Fruit fly (Drosophila melanogaster) whole organism, embryonic: ENCODE data around the gene CG5835.

Experiments used
- Blimp-1 ChIP-seq: fragments of 200-800 bp; sonication (Bioruptor generic); optimal IDR thresholded peaks from 3 replicates; lab custom pipeline; 2018; ENCODE audit warnings: missing biosample characterization, missing genetic modification characterization, mild to moderate bottlenecking, moderate library complexity, missing genetic modification reagents
- BtbVII ChIP-seq: fragments of 200-800 bp; sonication (Bioruptor generic); optimal IDR thresholded peaks from 3 replicates; lab custom pipeline; 2017; ENCODE audit warnings: missing biosample characterization, mild to moderate bottlenecking, missing genetic modification characterization
- CG10431 ChIP-seq: fragments of 200-800 bp; sonication (Bioruptor generic); optimal IDR thresholded peaks from 3 replicates; lab custom pipeline; 2018; ENCODE audit warnings: missing biosample characterization, mild to moderate bottlenecking, missing genetic modification characterization
- CG10979 ChIP-seq: fragments of 200-800 bp; sonication (Bioruptor generic); optimal IDR thresholded peaks from 2 replicates; lab custom pipeline; 2018; ENCODE audit warnings: missing biosample characterization, mild to moderate bottlenecking, missing genetic modification characterization, moderate library complexity
- CG11695 ChIP-seq: fragments of 200-800 bp; sonication (Bioruptor generic); IDR thresholded peaks from 3 replicates; pipeline ENCODE4 v1.3.6; 2022; ENCODE audit warnings: missing biosample characterization, missing genetic modification characterization
- CG12104 ChIP-seq: fragments of 200-800 bp; sonication (Bioruptor generic); optimal IDR thresholded peaks from 3 replicates; lab custom pipeline; 2016; ENCODE audit warnings: missing biosample characterization, missing genetic modification characterization
- CG13296 ChIP-seq: fragments of 200-800 bp; sonication (Bioruptor generic); optimal IDR thresholded peaks from 3 replicates; lab custom pipeline; 2018; ENCODE audit warnings: missing biosample characterization, mild to moderate bottlenecking, missing genetic modification characterization
- CG13775 ChIP-seq: fragments of 200-800 bp; sonication (Bioruptor generic); optimal IDR thresholded peaks from 3 replicates; lab custom pipeline; 2017; ENCODE audit warnings: missing biosample characterization, mild to moderate bottlenecking, missing genetic modification characterization
- CG15073 ChIP-seq: fragments of 200-800 bp; sonication (Bioruptor generic); optimal IDR thresholded peaks from 2 replicates; lab custom pipeline; 2016; ENCODE audit warnings: missing biosample characterization, missing genetic modification characterization
- CG1647 ChIP-seq: fragments of 200-800 bp; sonication (Bioruptor generic); optimal IDR thresholded peaks from 3 replicates; lab custom pipeline; 2016; ENCODE audit warnings: missing biosample characterization, missing genetic modification characterization
- CG17385 ChIP-seq: fragments of 200-800 bp; sonication (Bioruptor generic); optimal IDR thresholded peaks from 3 replicates; lab custom pipeline; 2018; ENCODE audit warnings: missing biosample characterization, mild to moderate bottlenecking, missing genetic modification characterization
- CG17568 ChIP-seq: fragments of 200-800 bp; sonication (Bioruptor generic); optimal IDR thresholded peaks from 2 replicates; lab custom pipeline; 2018; ENCODE audit warnings: missing biosample characterization, mild to moderate bottlenecking, missing genetic modification characterization, moderate library complexity
- CG1832 ChIP-seq: fragments of 200-800 bp; sonication (Bioruptor generic); optimal IDR thresholded peaks from 2 replicates; lab custom pipeline; 2017; ENCODE audit warnings: missing biosample characterization, mild to moderate bottlenecking, missing genetic modification characterization, inconsistent platforms
- CG18599 ChIP-seq: fragments of 200-800 bp; sonication (Bioruptor generic); optimal IDR thresholded peaks from 3 replicates; lab custom pipeline; 2017; ENCODE audit warnings: missing biosample characterization, missing genetic modification characterization, mild to moderate bottlenecking, moderate library complexity, missing genetic modification reagents
- CG2129 ChIP-seq: fragments of 200-800 bp; sonication (Bioruptor generic); IDR thresholded peaks from 2 replicates; pipeline ENCODE4 v1.3.6; 2022; ENCODE audit warnings: missing biosample characterization, missing genetic modification characterization; ENCODE audit not compliant: partially characterized antibody
- CG2712 ChIP-seq: fragments of 200-800 bp; optimal IDR thresholded peaks from 3 replicates; lab custom pipeline; 2019; ENCODE audit warnings: missing biosample characterization, mild to moderate bottlenecking, missing genetic modification characterization, moderate library complexity
- CG2875 ChIP-seq: fragments of 200-800 bp; sonication (Bioruptor generic); optimal IDR thresholded peaks from 2 replicates; lab custom pipeline; 2017; ENCODE audit warnings: missing biosample characterization, mild to moderate bottlenecking, missing genetic modification characterization, missing genetic modification reagents
- CG30403 ChIP-seq: fragments of 200-800 bp; sonication (Bioruptor generic); optimal IDR thresholded peaks from 3 replicates; lab custom pipeline; 2016; ENCODE audit warnings: missing biosample characterization, missing genetic modification characterization
- CG3163 ChIP-seq: fragments of 200-800 bp; sonication (Bioruptor generic); optimal IDR thresholded peaks from 3 replicates; lab custom pipeline; 2016; ENCODE audit warnings: missing biosample characterization, missing genetic modification characterization
- CG34224 ChIP-seq: fragments of 200-800 bp; sonication (Bioruptor generic); IDR thresholded peaks from 3 replicates; pipeline ENCODE4 v1.3.6; 2022; ENCODE audit warnings: missing biosample characterization, missing genetic modification characterization; ENCODE audit not compliant: partially characterized antibody
- CG3847 ChIP-seq: fragments of 200-800 bp; sonication (Bioruptor generic); IDR thresholded peaks from 2 replicates; pipeline ENCODE4 v1.3.6; 2022; ENCODE audit warnings: missing biosample characterization, missing genetic modification characterization
- CG7786 ChIP-seq: fragments of 200-800 bp; sonication (Bioruptor generic); optimal IDR thresholded peaks from 2 replicates; lab custom pipeline; 2016; ENCODE audit warnings: missing biosample characterization, missing genetic modification characterization
- CG8765 ChIP-seq: fragments of 200-800 bp; sonication (Bioruptor generic); IDR thresholded peaks from 2 replicates; pipeline ENCODE4 v1.3.6; 2022; ENCODE audit warnings: missing biosample characterization, missing genetic modification characterization
- CG9215 ChIP-seq: fragments of 200-800 bp; sonication (Bioruptor generic); IDR thresholded peaks from 2 replicates; pipeline ENCODE4 v1.3.6; 2022; ENCODE audit warnings: missing biosample characterization, missing genetic modification characterization
- CG9876 ChIP-seq: fragments of 200-800 bp; sonication (Bioruptor generic); optimal IDR thresholded peaks from 2 replicates; lab custom pipeline; 2016; ENCODE audit warnings: missing biosample characterization, missing genetic modification characterization
- Fer1 ChIP-seq: fragments of 200-800 bp; sonication (Bioruptor generic); optimal IDR thresholded peaks from 2 replicates; lab custom pipeline; 2017; ENCODE audit warnings: missing biosample characterization, mild to moderate bottlenecking, missing genetic modification characterization
- Hr3 ChIP-seq: fragments of 200-800 bp; sonication (Bioruptor generic); optimal IDR thresholded peaks from 3 replicates; lab custom pipeline; 2016; ENCODE audit warnings: missing biosample characterization, missing genetic modification characterization
- Kr ChIP-seq: fragments of 200-800 bp; sonication (Bioruptor generic); optimal IDR thresholded peaks from 2 replicates; lab custom pipeline; 2017; ENCODE audit warnings: missing biosample characterization, mild to moderate bottlenecking, missing genetic modification characterization
- Oaz ChIP-seq: fragments of 200-800 bp; sonication (Bioruptor generic); IDR thresholded peaks from 2 replicates; pipeline ENCODE4 v1.3.6; 2022; ENCODE audit warnings: missing biosample characterization, missing genetic modification characterization
- Oli ChIP-seq: fragments of 200-800 bp; sonication (Bioruptor generic); optimal IDR thresholded peaks from 2 replicates; lab custom pipeline; 2018; ENCODE audit warnings: missing biosample characterization, mild to moderate bottlenecking, missing genetic modification characterization, moderate library complexity
- Side ChIP-seq: fragments of 200-800 bp; sonication (Bioruptor generic); optimal IDR thresholded peaks from 2 replicates; lab custom pipeline; 2016; ENCODE audit warnings: missing biosample characterization, missing genetic modification characterization
- ab ChIP-seq: fragments of 200-800 bp; sonication (Bioruptor generic); optimal IDR thresholded peaks from 2 replicates; lab custom pipeline; 2016; ENCODE audit warnings: missing biosample characterization, missing genetic modification characterization
- ap ChIP-seq: fragments of 200-800 bp; sonication (Bioruptor generic); IDR thresholded peaks from 2 replicates; pipeline ENCODE4 v1.3.6; 2022; ENCODE audit warnings: missing biosample characterization, missing genetic modification characterization
- ash1 ChIP-seq: fragments of 200-800 bp; sonication (Bioruptor generic); optimal IDR thresholded peaks from 2 replicates; lab custom pipeline; 2018; ENCODE audit warnings: missing biosample characterization, mild to moderate bottlenecking, missing genetic modification characterization
- bcd ChIP-seq: fragments of 200-800 bp; sonication (Bioruptor generic); optimal IDR thresholded peaks from 2 replicates; lab custom pipeline; 2017; ENCODE audit warnings: missing biosample characterization, mild to moderate bottlenecking, missing genetic modification characterization
- crp ChIP-seq, 2 experiments: fragments of 200-800 bp; sonication (Bioruptor generic); optimal IDR thresholded peaks; 2 replicates in 1 of 2; 3 replicates in 1 of 2; lab custom pipeline; 2017; ENCODE audit warnings: missing biosample characterization in 2 of 2, missing genetic modification characterization in 2 of 2, mild to moderate bottlenecking in 1 of 2, moderate library complexity in 1 of 2
- en ChIP-seq: fragments of 200-800 bp; sonication (Bioruptor generic); optimal IDR thresholded peaks from 2 replicates; lab custom pipeline; 2016; ENCODE audit warnings: missing biosample characterization, missing genetic modification characterization
- fd64A ChIP-seq: fragments of 200-800 bp; sonication (Bioruptor generic); optimal IDR thresholded peaks from 3 replicates; lab custom pipeline; 2018; ENCODE audit warnings: missing biosample characterization, mild to moderate bottlenecking, missing genetic modification characterization
- gsb ChIP-seq: fragments of 200-800 bp; sonication (Bioruptor generic); IDR thresholded peaks from 2 replicates; pipeline ENCODE4 v1.3.6; 2022; ENCODE audit warnings: missing biosample characterization, missing genetic modification characterization
- h ChIP-seq: fragments of >200 bp; optimal IDR thresholded peaks from 2 replicates; lab custom pipeline; 2017
- klu ChIP-seq: fragments of 200-800 bp; sonication (Bioruptor generic); IDR thresholded peaks from 2 replicates; pipeline ENCODE4 v1.3.6; 2022; ENCODE audit warnings: missing biosample characterization, missing genetic modification characterization
- odd ChIP-seq: fragments of 200-800 bp; sonication (Bioruptor generic); optimal IDR thresholded peaks from 2 replicates; lab custom pipeline; 2017; ENCODE audit warnings: missing biosample characterization, mild to moderate bottlenecking, missing genetic modification characterization
- psq ChIP-seq: fragments of 200-800 bp; sonication (Bioruptor generic); optimal IDR thresholded peaks from 2 replicates; lab custom pipeline; 2017; ENCODE audit warnings: missing biosample characterization, missing genetic modification characterization
- sim ChIP-seq: fragments of 200-800 bp; sonication (Bioruptor generic); IDR thresholded peaks from 2 replicates; pipeline ENCODE4 v1.3.6; 2022; ENCODE audit warnings: missing biosample characterization, missing genetic modification characterization
- so ChIP-seq: fragments of 200-800 bp; sonication (Bioruptor generic); IDR thresholded peaks from 3 replicates; pipeline ENCODE4 v1.3.6; 2022; ENCODE audit warnings: missing biosample characterization, missing genetic modification characterization
- sr ChIP-seq: fragments of 200-800 bp; sonication (Bioruptor generic); IDR thresholded peaks from 3 replicates; pipeline ENCODE4 v1.3.6; 2022; ENCODE audit warnings: missing biosample characterization, missing genetic modification characterization
- stwl ChIP-seq: fragments of 200-800 bp; sonication (Bioruptor generic); optimal IDR thresholded peaks from 3 replicates; lab custom pipeline; 2018; ENCODE audit warnings: missing biosample characterization, mild to moderate bottlenecking, missing genetic modification characterization, moderate library complexity
- tgo ChIP-seq: fragments of 200-800 bp; sonication (Bioruptor generic); IDR thresholded peaks from 3 replicates; pipeline ENCODE4 v1.3.6; 2022; ENCODE audit warnings: missing biosample characterization, missing genetic modification characterization
- trh ChIP-seq: fragments of 200-800 bp; sonication (Bioruptor generic); optimal IDR thresholded peaks from 2 replicates; lab custom pipeline; 2016; ENCODE audit warnings: missing biosample characterization, missing genetic modification characterization
- vvl ChIP-seq: fragments of 200-800 bp; sonication (Bioruptor generic); IDR thresholded peaks from 2 replicates; pipeline ENCODE4 v1.3.6; 2022; ENCODE audit warnings: missing biosample characterization, missing genetic modification characterization
- yki ChIP-seq: fragments of >200 bp; optimal IDR thresholded peaks from 3 replicates; lab custom pipeline; 2018
- zen ChIP-seq: fragments of 200-800 bp; sonication (Bioruptor generic); optimal IDR thresholded peaks from 3 replicates; lab custom pipeline; 2018; ENCODE audit warnings: missing biosample characterization, mild to moderate bottlenecking, missing genetic modification characterization, moderate library complexity

CG5835 gene

DNA sequence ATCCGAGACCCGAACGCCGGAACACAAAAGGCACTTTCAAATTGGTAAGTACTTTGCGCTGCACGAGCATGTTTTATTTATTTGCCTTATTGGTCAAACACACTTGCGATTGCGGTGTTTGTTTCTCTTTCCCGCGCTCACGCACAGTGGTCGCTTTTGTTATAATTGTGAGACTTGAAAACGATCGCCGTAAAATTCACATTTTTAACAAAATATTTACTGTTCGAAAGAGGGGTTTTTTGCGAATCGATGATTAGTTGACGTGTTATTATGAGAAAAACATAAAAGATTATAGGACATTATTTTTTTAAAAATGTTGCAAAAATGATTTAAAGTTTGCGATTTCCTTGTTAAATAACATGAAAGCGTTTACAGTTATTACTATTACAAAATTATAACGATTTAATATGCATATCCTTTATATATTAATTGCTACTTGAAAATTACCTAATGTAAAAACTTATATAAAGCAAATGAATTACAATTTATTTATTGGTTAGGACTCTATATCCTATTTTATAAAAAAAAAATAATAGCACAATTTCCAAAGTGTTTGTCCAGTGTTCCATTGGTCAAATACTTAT, 11.5 kb upstream of the CG5835 start (continued):
- TF ChIP-seq sim, result no peak
- TF ChIP-seq CG9876, result no peak
- peak; percentile 36 for TF ChIP-seq bcd
- TF ChIP-seq stwl, result no peak
- TF ChIP-seq yki (lab: Kevin White, UChicago), result no peak
- no peak for TF ChIP-seq ap (GFP tag; lab: Robert Waterston, UW)
- peak; percentile 29 for TF ChIP-seq CG17385 (GFP tag; lab: Kevin White, UChicago)
- TF ChIP-seq CG34224 (GFP tag; lab: Robert Waterston, UW), result no peak
- peak; percentile 47; the same call in 1 of the 2 replicates for TF ChIP-seq vvl (GFP tag; lab: Robert Waterston, UW)
- no peak for TF ChIP-seq sr
- no peak for TF ChIP-seq CG12104 (GFP tag; lab: Kevin White, UChicago)
- TF ChIP-seq CG11695, result no peak
- TF ChIP-seq zen (tag; lab: Kevin White, UChicago), result no peak
- peak; percentile 43 for TF ChIP-seq CG10979 (tag; lab: Kevin White, UChicago)
- TF ChIP-seq psq (GFP tag; lab: Kevin White, UChicago), result no peak
- no peak; the same call in 1 of the 2 replicates for TF ChIP-seq CG8765 (GFP tag; lab: Robert Waterston, UW)
- TF ChIP-seq odd, result peak; percentile 17
- TF ChIP-seq CG2712 (tag; lab: Kevin White, UChicago), result peak; percentile 47
- peak; percentile 27 for TF ChIP-seq fd64A (GFP tag; lab: Kevin White, UChicago)
- no peak for TF ChIP-seq gsb (GFP tag; lab: Robert Waterston, UW)
- no peak for TF ChIP-seq CG1647
- TF ChIP-seq h (lab: Kevin White, UChicago), result no peak
- no peak for TF ChIP-seq CG7786 (GFP tag; lab: Kevin White, UChicago)
- TF ChIP-seq CG9215 (GFP tag; lab: Robert Waterston, UW), result no peak
- peak; percentile 9 for TF ChIP-seq CG18599 (GFP tag; lab: Kevin White, UChicago)
- TF ChIP-seq CG17568 (GFP tag; lab: Kevin White, UChicago), result no peak
- no peak for TF ChIP-seq CG10431
- no peak for TF ChIP-seq en (GFP tag; lab: Kevin White, UChicago)
- TF ChIP-seq ash1 (GFP tag; lab: Kevin White, UChicago), result no peak
- TF ChIP-seq klu (GFP tag; lab: Robert Waterston, UW), result no peak
- no peak for TF ChIP-seq Oaz
- peak; percentile 41 for TF ChIP-seq Hr3 (GFP tag; lab: Kevin White, UChicago)
- TF ChIP-seq Kr (GFP tag; lab: Kevin White, UChicago), result no peak
- no peak for TF ChIP-seq CG1832 (GFP tag; lab: Kevin White, UChicago)
- peak; percentile 48 for TF ChIP-seq Blimp-1 (GFP tag; lab: Kevin White, UChicago)
- no peak for TF ChIP-seq CG3163
- no peak for TF ChIP-seq CG13296 (GFP tag; lab: Kevin White, UChicago)
- TF ChIP-seq CG13775 (GFP tag; lab: Kevin White, UChicago), result peak; percentile 37
- TF ChIP-seq CG2129 (GFP tag; lab: Robert Waterston, UW), result no peak
- no peak for TF ChIP-seq Fer1
- no peak for TF ChIP-seq CG3847 (GFP tag; lab: Robert Waterston, UW)
- TF ChIP-seq crp (GFP tag; optimal IDR thresholded peaks at IDR 0.05; lab: Kevin White, UChicago), result no peak
- peak; percentile 27; the same call in 1 of the 3 replicates for TF ChIP-seq so (GFP tag; lab: Robert Waterston, UW)
- TF ChIP-seq CG30403 (GFP tag; lab: Kevin White, UChicago), result peak; percentile 49
- TF ChIP-seq ab (GFP tag; lab: Kevin White, UChicago), result no peak
- no peak for TF ChIP-seq Side
- peak; percentile 64 for TF ChIP-seq Oli (tag; lab: Kevin White, UChicago)
- no peak for TF ChIP-seq BtbVII (GFP tag; lab: Kevin White, UChicago)
- TF ChIP-seq tgo, result no peak
- no peak for TF ChIP-seq trh (GFP tag; lab: Kevin White, UChicago)
- TF ChIP-seq CG2875, result no peak
- no peak for TF ChIP-seq CG15073
